Worm (Caenorhabditis elegans) whole organism, L4 larva: Measurements from ENCODE around the gene F46H5.5.

Experiments
- daf-8 ChIP-seq: fragments of 200-800 bp; sonication (Bioruptor generic); IDR thresholded peaks from 2 replicates; pipeline ENCODE4 v1.3.6; 2022; ENCODE audit warnings: missing genetic modification characterization, missing compliant biosample characterization
- snpc-4 ChIP-seq: fragments of 150-350 bp; optimal IDR thresholded peaks from 2 replicates; lab custom pipeline; 2014; ENCODE audit warnings: missing biosample characterization, missing genetic modification characterization

ce11 chrX:7290859-7291628 is 34.3 kb upstream of the F46H5.5 start:
- TF ChIP-seq snpc-4 (no peak), daf-8 (no peak)
